Fruit fly (Drosophila melanogaster) Kc167 (cell line): ENCODE data around the gene dre4.

Source experiments
- h ChIP-seq: fragments of >200 bp; optimal IDR thresholded peaks from 3 replicates; lab custom pipeline; 2018; ENCODE audit warnings: missing external identifiers
- insv ChIP-seq: fragments of >200 bp; optimal IDR thresholded peaks from 3 replicates; lab custom pipeline; 2018; ENCODE audit warnings: missing external identifiers
- ttk ChIP-seq: sonication (Bioruptor generic); optimal IDR thresholded peaks from 2 replicates; lab custom pipeline; 2017; ENCODE audit warnings: missing external identifiers

DNA sequence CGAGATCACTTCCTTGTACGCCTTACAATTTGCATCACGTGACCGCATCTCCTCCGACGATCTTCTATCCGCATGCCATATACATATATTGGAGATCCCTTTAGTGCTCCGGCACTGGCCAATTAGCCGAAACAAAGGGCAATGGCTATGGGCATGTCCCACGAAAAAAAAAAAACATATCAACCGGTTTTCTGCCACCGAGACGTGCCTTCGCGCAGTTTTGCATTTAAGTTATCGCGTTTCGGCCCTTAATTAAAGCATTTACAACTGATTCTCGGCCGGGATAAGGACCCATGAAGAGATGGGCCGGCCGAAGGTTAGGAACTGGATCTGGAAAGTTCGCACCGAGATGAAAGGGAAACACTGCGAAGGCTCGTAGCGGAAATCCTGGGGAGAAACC is 23.5 kb upstream of the dre4 start:
- TF ChIP-seq ttk (lab: Kevin White, UChicago) = no peak
- TF ChIP-seq insv (lab: Kevin White, UChicago) = no peak
- TF ChIP-seq h (lab: Kevin White, UChicago) = no peak
